Fruit fly (Drosophila melanogaster) whole organism, embryonic: ENCODE results near the gene clumsy.

Source experiments
- CG12104 ChIP-seq: fragments of 200-800 bp; sonication (Bioruptor generic); optimal IDR thresholded peaks from 3 replicates; lab custom pipeline; 2016; ENCODE audit warnings: missing biosample characterization, missing genetic modification characterization
- CG16779 ChIP-seq: fragments of 200-800 bp; sonication (Bioruptor generic); IDR thresholded peaks from 2 replicates; pipeline ENCODE4 v1.3.6; 2022; ENCODE audit warnings: missing biosample characterization, missing genetic modification characterization
- NC2β ChIP-seq: fragments of 200-800 bp; sonication (Bioruptor generic); optimal IDR thresholded peaks from 2 replicates; lab custom pipeline; 2016; ENCODE audit warnings: missing biosample characterization, missing genetic modification characterization
- nom ChIP-seq: fragments of 200-800 bp; sonication (Bioruptor generic); optimal IDR thresholded peaks from 2 replicates; lab custom pipeline; 2017; ENCODE audit warnings: missing biosample characterization, missing genetic modification characterization, mild to moderate bottlenecking, moderate library complexity, missing genetic modification reagents

DNA sequence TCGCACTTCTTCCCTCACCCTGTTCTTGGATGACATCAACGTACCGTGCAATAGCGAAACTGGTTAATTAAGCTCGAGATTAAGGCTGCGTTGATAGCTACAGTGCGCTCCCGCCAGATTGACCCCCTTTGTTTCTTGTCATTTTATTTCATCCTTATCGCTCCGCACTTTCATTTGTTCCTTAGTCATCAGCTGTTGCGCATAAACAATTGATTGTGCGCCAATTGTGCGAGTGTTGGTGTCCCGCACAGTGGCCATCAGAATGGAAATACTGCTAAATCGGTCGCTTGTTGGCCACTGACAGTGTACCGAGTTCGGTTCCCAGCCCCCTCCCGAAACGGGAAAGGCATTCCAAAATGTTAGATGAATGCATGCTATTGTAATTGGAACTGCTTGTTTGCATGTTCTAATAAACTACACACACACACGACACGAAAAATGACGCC, 13.4 kb downstream of the clumsy start:
- TF ChIP-seq NC2β (no peak), CG12104 (GFP tag; lab: Kevin White, UChicago) (no peak), CG16779 (no peak), nom (GFP tag; lab: Kevin White, UChicago) (peak; percentile 21)
